Fruit fly (Drosophila melanogaster) whole organism, adult: ENCODE results near the gene Rtel1.
A peak's percentile ranks its signal among the peaks of the same experiment; 100 is the strongest.

Experiments
- CG11617 ChIP-seq: fragments of 200-800 bp; sonication (Bioruptor generic); optimal IDR thresholded peaks from 2 replicates; lab custom pipeline; 2017; ENCODE audit warnings: mild to moderate bottlenecking, missing biosample characterization, missing genetic modification reagents, missing genetic modification characterization
- CG12768 ChIP-seq: fragments of 200-800 bp; sonication (Bioruptor generic); optimal IDR thresholded peaks from 2 replicates; lab custom pipeline; 2017; ENCODE audit warnings: missing biosample characterization, missing genetic modification characterization, mild to moderate bottlenecking, moderate library complexity, missing genetic modification reagents
- CG14711 ChIP-seq: fragments of 200-800 bp; sonication (Bioruptor generic); optimal IDR thresholded peaks from 2 replicates; lab custom pipeline; 2018; ENCODE audit warnings: missing biosample characterization, mild to moderate bottlenecking, missing genetic modification characterization, moderate library complexity
- CG1620 ChIP-seq: fragments of 200-800 bp; sonication (Bioruptor generic); optimal IDR thresholded peaks from 2 replicates; lab custom pipeline; 2016; ENCODE audit warnings: missing biosample characterization, missing genetic modification characterization
- CG33017 ChIP-seq: fragments of 200-800 bp; sonication (Bioruptor generic); optimal IDR thresholded peaks from 2 replicates; lab custom pipeline; 2018; ENCODE audit warnings: missing biosample characterization, mild to moderate bottlenecking, missing genetic modification characterization, moderate library complexity
- CG5204 ChIP-seq: fragments of 200-800 bp; sonication (Bioruptor generic); optimal IDR thresholded peaks from 2 replicates; lab custom pipeline; 2016; ENCODE audit warnings: missing biosample characterization, missing genetic modification characterization
- CG7045 ChIP-seq: fragments of 200-800 bp; sonication (Bioruptor generic); optimal IDR thresholded peaks from 2 replicates; lab custom pipeline; 2017; ENCODE audit warnings: missing biosample characterization, mild to moderate bottlenecking, missing genetic modification characterization
- CG7101 ChIP-seq: fragments of 200-800 bp; sonication (Bioruptor generic); optimal IDR thresholded peaks from 2 replicates; lab custom pipeline; 2018; ENCODE audit warnings: missing biosample characterization, mild to moderate bottlenecking, missing genetic modification characterization, moderate library complexity
- Clk ChIP-seq: fragments of 200-800 bp; sonication (Bioruptor generic); optimal IDR thresholded peaks from 2 replicates; lab custom pipeline; 2017; ENCODE audit warnings: missing biosample characterization, missing genetic modification characterization
- Crg-1 ChIP-seq: fragments of 200-800 bp; sonication (Bioruptor generic); optimal IDR thresholded peaks from 2 replicates; lab custom pipeline; 2016; ENCODE audit warnings: missing biosample characterization, missing genetic modification characterization
- Hr96 ChIP-seq: fragments of 200-800 bp; sonication (Bioruptor generic); optimal IDR thresholded peaks from 2 replicates; lab custom pipeline; 2016; ENCODE audit warnings: missing biosample characterization, missing genetic modification characterization
- Mnt ChIP-seq: fragments of 200-800 bp; sonication (Bioruptor generic); optimal IDR thresholded peaks from 2 replicates; lab custom pipeline; 2016; ENCODE audit warnings: missing biosample characterization, mild to moderate bottlenecking, missing genetic modification characterization
- bab1 ChIP-seq: fragments of 200-800 bp; sonication (Bioruptor generic); optimal IDR thresholded peaks from 3 replicates; lab custom pipeline; 2019; ENCODE audit warnings: missing biosample characterization, mild to moderate bottlenecking, missing genetic modification characterization, moderate library complexity
- cic ChIP-seq: fragments of 200-800 bp; sonication (Bioruptor generic); optimal IDR thresholded peaks from 2 replicates; lab custom pipeline; 2017; ENCODE audit warnings: missing biosample characterization, mild to moderate bottlenecking, missing genetic modification characterization, moderate library complexity
- cnc ChIP-seq, 2 experiments: fragments of >200 bp; optimal IDR thresholded peaks; 2 replicates each; lab custom pipeline; 2017
- kay ChIP-seq: fragments of 200-800 bp; sonication (Bioruptor generic); peaks from one replicate; lab custom pipeline; 2016; ENCODE audit warnings: missing biosample characterization, missing genetic modification characterization, borderline replicate concordance
- ovo ChIP-seq: fragments of 200-800 bp; sonication (Bioruptor generic); optimal IDR thresholded peaks from 2 replicates; lab custom pipeline; 2016; ENCODE audit warnings: missing biosample characterization, missing genetic modification characterization
- pad ChIP-seq: fragments of 200-800 bp; sonication (Bioruptor generic); optimal IDR thresholded peaks from 3 replicates; lab custom pipeline; 2017; ENCODE audit warnings: missing biosample characterization, missing genetic modification characterization, mild to moderate bottlenecking, moderate library complexity, missing genetic modification reagents
- tj ChIP-seq: fragments of 200-800 bp; sonication (Bioruptor generic); optimal IDR thresholded peaks from 3 replicates; lab custom pipeline; 2017; ENCODE audit warnings: missing biosample characterization, mild to moderate bottlenecking, missing genetic modification characterization, moderate library complexity
- toe ChIP-seq: fragments of 200-800 bp; sonication (Bioruptor generic); optimal IDR thresholded peaks from 2 replicates; lab custom pipeline; 2016; ENCODE audit warnings: missing biosample characterization, missing genetic modification characterization

The Rtel1 gene

dm6 chrX:5737676-5738220, 9.8 kb upstream of the Rtel1 start, which contains the start of gene Snx27:
Gene Snx27 (minus strand): TSS chrX:5738031.
- no peak for TF ChIP-seq tj (GFP tag; lab: Kevin White, UChicago)
- TF ChIP-seq kay (GFP tag; lab: Kevin White, UChicago), result no peak
- TF ChIP-seq CG12768 (GFP tag; lab: Kevin White, UChicago), result peak; percentile 19
- peak; percentile 33 for TF ChIP-seq cic (GFP tag; lab: Kevin White, UChicago)
- peak; percentile 41 for TF ChIP-seq CG14711 (tag; lab: Kevin White, UChicago)
- peak; percentile 76 for TF ChIP-seq CG1620
- no peak for TF ChIP-seq CG5204 (GFP tag; lab: Kevin White, UChicago)
- TF ChIP-seq Hr96, result no peak
- peak; percentile 35 for TF ChIP-seq CG11617 (GFP tag; lab: Kevin White, UChicago)
- peak; percentile 84 for TF ChIP-seq bab1 (GFP tag; lab: Kevin White, UChicago)
- TF ChIP-seq CG33017 (tag; lab: Kevin White, UChicago), result no peak
- peak; percentile 70 for TF ChIP-seq CG7101 (tag; lab: Kevin White, UChicago)
- TF ChIP-seq ovo (GFP tag; lab: Kevin White, UChicago), result peak; percentile 81
- TF ChIP-seq Mnt (GFP tag; lab: Kevin White, UChicago), result peak; percentile 69
- TF ChIP-seq Crg-1, result peak; percentile 72
- peak; percentile 34 for TF ChIP-seq pad

dm6 chrX:5741625-5742024, 5.9 kb upstream of the Rtel1 start:
- TF ChIP-seq Hr96 (no peak), CG5204 (GFP tag; lab: Kevin White, UChicago) (no peak), CG7045 (GFP tag; lab: Kevin White, UChicago) (no peak), CG33017 (tag; lab: Kevin White, UChicago) (no peak), CG12768 (GFP tag; lab: Kevin White, UChicago) (no peak), CG14711 (tag; lab: Kevin White, UChicago) (no peak), toe (GFP tag; lab: Kevin White, UChicago) (no peak), CG11617 (GFP tag; lab: Kevin White, UChicago) (no peak), CG1620 (no peak), Crg-1 (no peak)

DNA sequence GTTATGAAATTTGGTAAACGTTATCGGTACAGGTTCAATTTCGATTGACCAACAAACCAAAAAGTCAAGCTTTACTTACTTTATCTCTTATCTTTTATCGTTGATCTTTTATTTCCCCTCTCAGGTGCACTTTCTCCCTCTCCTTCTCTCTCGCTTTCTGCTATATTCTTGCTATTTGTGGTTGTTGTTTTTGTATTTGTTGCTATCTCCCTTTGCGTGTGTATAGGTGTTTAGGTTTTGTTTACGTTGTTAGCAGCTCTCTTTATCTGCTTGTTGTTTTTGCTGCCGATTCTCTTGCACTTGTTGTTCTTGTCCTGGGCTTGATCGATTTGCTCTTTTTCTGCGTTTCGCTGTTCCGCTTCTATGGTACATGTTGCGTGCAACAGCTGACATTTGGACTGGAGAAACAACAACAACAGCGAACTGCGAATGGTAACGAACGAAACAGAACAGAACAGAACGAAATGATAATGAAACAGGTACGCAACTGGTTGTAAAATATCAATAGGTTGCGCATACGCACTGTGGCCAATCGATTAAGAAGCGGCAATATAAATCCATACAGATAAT, 3.2 kb upstream of the Rtel1 start:
- TF ChIP-seq pad (peak; percentile 68), CG11617 (GFP tag; lab: Kevin White, UChicago) (no peak), CG12768 (GFP tag; lab: Kevin White, UChicago) (no peak), kay (GFP tag; lab: Kevin White, UChicago) (no peak), CG14711 (tag; lab: Kevin White, UChicago) (no peak), CG1620 (no peak), cnc (optimal IDR thresholded peaks at IDR 0.05; lab: Kevin White, UChicago) (no peak)

DNA sequence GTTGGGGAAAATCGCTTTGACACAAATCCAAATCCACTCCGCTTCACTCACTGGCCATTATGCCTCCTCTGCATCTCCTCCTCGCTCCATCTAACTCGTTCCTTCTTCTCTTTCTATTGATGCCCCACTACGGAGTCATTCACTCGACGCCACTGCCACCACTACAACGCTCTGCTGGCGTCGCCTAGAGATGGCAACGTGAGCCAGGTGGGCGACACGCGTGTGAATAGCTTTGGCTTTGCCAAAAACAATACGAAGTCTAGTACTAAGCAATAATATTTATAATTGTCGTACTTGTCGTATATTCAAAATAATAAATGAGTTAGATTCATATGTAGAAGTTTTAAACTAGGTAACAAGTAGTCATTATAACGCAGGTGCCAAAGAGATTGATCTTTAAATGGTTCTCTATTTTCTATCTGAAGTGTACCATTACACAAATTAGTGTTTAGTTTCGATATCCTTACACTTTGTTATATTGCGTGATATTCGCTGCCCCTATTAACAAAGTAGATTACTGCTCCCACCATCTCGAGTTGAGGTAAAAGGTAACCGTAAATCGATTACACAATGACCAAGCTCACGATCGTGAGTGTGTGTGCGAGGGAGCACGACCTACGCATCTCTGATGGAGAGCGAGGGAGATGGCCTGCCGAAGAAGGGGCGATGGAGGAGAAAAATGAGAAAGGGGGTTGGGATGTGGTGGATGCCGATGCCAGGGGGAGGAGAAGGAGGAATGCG, 2.4 kb upstream of the Rtel1 start:
- TF ChIP-seq tj (GFP tag; lab: Kevin White, UChicago) (no peak), cnc (optimal IDR thresholded peaks at IDR 0.05; lab: Kevin White, UChicago) (no peak), CG14711 (tag; lab: Kevin White, UChicago) (no peak), CG1620 (no peak), toe (GFP tag; lab: Kevin White, UChicago) (peak; percentile 39), cic (GFP tag; lab: Kevin White, UChicago) (no peak), bab1 (GFP tag; lab: Kevin White, UChicago) (no peak), ovo (GFP tag; lab: Kevin White, UChicago) (no peak), CG7045 (GFP tag; lab: Kevin White, UChicago) (no peak), CG5204 (GFP tag; lab: Kevin White, UChicago) (no peak), Crg-1 (no peak), Clk (GFP tag; lab: Kevin White, UChicago) (no peak), CG12768 (GFP tag; lab: Kevin White, UChicago) (peak; percentile 2), kay (GFP tag; lab: Kevin White, UChicago) (no peak), CG11617 (GFP tag; lab: Kevin White, UChicago) (no peak), Mnt (GFP tag; lab: Kevin White, UChicago) (no peak), CG33017 (tag; lab: Kevin White, UChicago) (no peak), CG7101 (tag; lab: Kevin White, UChicago) (peak; percentile 31), Hr96 (no peak), pad (peak; percentile 99)

dm6 chrX:5745840-5746815, 1.4 kb upstream of the Rtel1 start:
- TF ChIP-seq CG7045 (GFP tag; lab: Kevin White, UChicago) (peak; percentile 27), ovo (GFP tag; lab: Kevin White, UChicago) (peak; percentile 49), CG5204 (GFP tag; lab: Kevin White, UChicago) (peak; percentile 67), tj (GFP tag; lab: Kevin White, UChicago) (peak; percentile 69), Crg-1 (peak; percentile 64), CG7101 (tag; lab: Kevin White, UChicago) (peak; percentile 88), Mnt (GFP tag; lab: Kevin White, UChicago) (peak; percentile 93), CG11617 (GFP tag; lab: Kevin White, UChicago) (peak; percentile 82), cnc (optimal IDR thresholded peaks at IDR 0.05; lab: Kevin White, UChicago) (no peak), Hr96 (peak; percentile 83), CG14711 (tag; lab: Kevin White, UChicago) (peak; percentile 94), toe (GFP tag; lab: Kevin White, UChicago) (peak; percentile 47), cic (GFP tag; lab: Kevin White, UChicago) (peak; percentile 31), CG1620 (peak; percentile 75), CG12768 (GFP tag; lab: Kevin White, UChicago) (peak; percentile 25), CG33017 (tag; lab: Kevin White, UChicago) (peak; percentile 73), pad (no peak), kay (GFP tag; lab: Kevin White, UChicago) (no peak), Clk (GFP tag; lab: Kevin White, UChicago) (peak; percentile 42), bab1 (GFP tag; lab: Kevin White, UChicago) (peak; percentile 86)
